Fruit fly (Drosophila melanogaster) whole organism: ENCODE measurements around the gene Or85e.

ENCODE experiments used
- CG8478 ChIP-seq: fragments of >200 bp; optimal IDR thresholded peaks from 2 replicates; lab custom pipeline; 2018; ENCODE audit warnings: inconsistent platforms
- EcR ChIP-seq, 2 experiments: fragments of >200 bp; optimal IDR thresholded peaks; 2 replicates each; lab custom pipeline; 2017; ENCODE audit warnings: missing biosample characterization in 2 of 2, missing genetic modification characterization in 2 of 2, missing genetic modification reagents in 2 of 2
- pan ChIP-seq: fragments of >200 bp; optimal IDR thresholded peaks from 2 replicates; lab custom pipeline; 2017
- psq ChIP-seq: fragments of >200 bp; optimal IDR thresholded peaks from 2 replicates; lab custom pipeline; 2017
- usp ChIP-seq: fragments of >200 bp; optimal IDR thresholded peaks from 2 replicates; lab custom pipeline; 2017; ENCODE audit warnings: missing biosample characterization, missing genetic modification characterization, mixed read lengths

DNA sequence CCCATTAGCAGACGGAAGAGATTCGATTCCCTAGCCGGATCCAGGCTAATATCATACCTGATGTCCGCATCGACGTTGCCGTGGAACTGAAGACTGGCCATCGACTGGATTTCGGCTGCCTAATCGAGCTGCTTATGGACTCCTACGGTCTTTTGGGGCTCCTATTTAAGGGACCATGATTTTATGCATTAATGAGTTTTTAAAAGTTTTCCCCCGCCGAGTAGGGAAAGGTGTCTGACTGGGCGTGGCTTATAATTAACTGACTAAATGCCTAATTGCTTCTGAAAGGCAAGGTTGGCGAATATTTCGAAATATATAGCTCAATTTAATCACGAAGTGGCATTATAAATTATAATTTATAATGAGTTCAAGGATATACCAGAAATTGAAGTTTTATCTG, at the start of gene Or85e:
- no peak for TF ChIP-seq EcR (GFP tag; optimal IDR thresholded peaks at IDR 0.05; lab: Kevin White, UChicago)
- TF ChIP-seq CG8478 (lab: Kevin White, UChicago) = no peak
- TF ChIP-seq pan (lab: Kevin White, UChicago) = no peak
- TF ChIP-seq usp = no peak
- TF ChIP-seq psq (lab: Kevin White, UChicago) = no peak
